Fruit fly (Drosophila melanogaster): ENCODE results near the gene CG31516.

DNA sequence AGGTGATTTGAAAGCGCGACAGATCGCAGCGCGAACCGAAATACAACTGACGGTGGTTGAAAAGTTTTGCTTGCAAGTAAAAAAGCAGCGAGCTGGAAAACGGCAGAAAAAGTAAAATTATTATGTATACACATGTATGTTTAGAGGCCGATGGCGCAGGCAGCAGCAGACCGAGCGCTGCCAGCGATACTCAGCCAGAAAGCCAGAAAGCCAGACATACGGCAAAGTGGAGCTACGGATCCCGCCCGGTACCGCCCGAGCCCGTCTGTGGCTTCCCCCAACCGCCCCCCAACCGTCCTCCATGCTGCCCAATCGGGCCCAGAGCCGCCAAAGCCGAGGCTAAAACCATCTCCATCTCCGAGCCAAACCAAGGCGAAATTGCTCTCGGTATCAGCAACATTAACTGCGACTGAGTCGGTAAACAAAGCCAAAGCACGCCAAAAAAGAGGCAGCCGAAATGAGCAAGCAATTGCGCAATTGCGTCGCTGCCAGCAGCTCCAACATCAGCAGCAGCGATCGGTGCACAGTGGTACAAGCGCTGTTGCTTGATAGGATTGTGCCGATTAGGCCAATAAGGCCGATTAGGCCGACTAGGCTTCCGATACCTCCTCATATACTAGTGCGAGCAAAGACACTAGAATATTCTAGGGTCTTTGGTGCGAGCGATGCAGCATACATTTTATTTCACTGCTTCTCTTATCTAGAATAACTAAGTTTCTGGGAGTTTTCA is 4.5 kb downstream of the CG31516 start, which contains the start of gene CG14636:
- TF ChIP-seq Dll (optimal IDR thresholded peaks at IDR 0.05) (peak; percentile 18), usp (GFP tag; optimal IDR thresholded peaks at IDR 0.05) (no peak), EcR (GFP tag; optimal IDR thresholded peaks at IDR 0.05) (no peak), psq (optimal IDR thresholded peaks at IDR 0.05) (no peak), pan (optimal IDR thresholded peaks at IDR 0.05) (no peak)

Measured in whole organism.